Worm (Caenorhabditis elegans): Measurements from ENCODE around the gene gtl-2.

ce11 chrIV:11287511-11287910 lies 14.3 kb downstream of the gtl-2 start, which contains the start of gene F54D1.6:
- no peak for TF ChIP-seq ama-1 (optimal IDR thresholded peaks at IDR 0.05)
- TF ChIP-seq flt-1 (GFP tag; IDR thresholded peaks at IDR 0.05): no peak
- no peak for TF ChIP-seq ceh-36 (tag; optimal IDR thresholded peaks at IDR 0.05)
- no peak for TF ChIP-seq tra-4 (tag; optimal IDR thresholded peaks at IDR 0.05)
- no peak for TF ChIP-seq tbx-11 (GFP tag; IDR thresholded peaks at IDR 0.05)
- no peak for TF ChIP-seq scrt-1 (GFP tag; IDR thresholded peaks at IDR 0.05)
- no peak for TF ChIP-seq sea-1 (GFP tag; conservative IDR thresholded peaks at IDR 0.05)
- no peak for TF ChIP-seq B0310.2 (tag; optimal IDR thresholded peaks at IDR 0.05)
- no peak for TF ChIP-seq pes-1 (GFP tag; IDR thresholded peaks at IDR 0.05)
- TF ChIP-seq ceh-13 (GFP tag; optimal IDR thresholded peaks at IDR 0.05): no peak
- TF ChIP-seq aly-1 (tag; optimal IDR thresholded peaks at IDR 0.05): no peak

Data from whole organism, early embryonic.